Worm (Caenorhabditis elegans) whole organism, L4 larva: ENCODE results near the gene cyn-12.

Experiments used
- F49E8.2 ChIP-seq: sonication (generic microtip); optimal IDR thresholded peaks from 2 replicates; lab custom pipeline; 2016; ENCODE audit warnings: missing compliant biosample characterization, mild to moderate bottlenecking, missing genetic modification characterization, borderline replicate concordance
- attf-4 ChIP-seq: sonication (generic microtip); optimal IDR thresholded peaks from 3 replicates; lab custom pipeline; 2017; ENCODE audit warnings: missing biosample characterization, missing genetic modification characterization
- daf-12 ChIP-seq: fragments of 150-350 bp; optimal IDR thresholded peaks from 2 replicates; lab custom pipeline; 2014; ENCODE audit warnings: missing biosample characterization, missing genetic modification reagents, missing genetic modification characterization
- mxl-3 ChIP-seq: fragments of 200-800 bp; sonication (Bioruptor generic); optimal IDR thresholded peaks from 2 replicates; lab custom pipeline; 2018; ENCODE audit warnings: mild to moderate bottlenecking, missing genetic modification characterization, missing compliant biosample characterization
- unc-62 ChIP-seq, 3 experiments: fragments of 150-350 bp in 1 of 3; sonication (generic microtip); optimal IDR thresholded peaks in 2 of 3; peaks in 1 of 3; 1 replicate in 1 of 3; 2 replicates in 2 of 3; lab custom pipeline; 2014 to 2017; ENCODE audit warnings: missing biosample characterization in 3 of 3, missing genetic modification characterization in 3 of 3, missing genetic modification reagents in 3 of 3, missing genotype in 1 of 3
- zag-1 ChIP-seq: fragments of 150-350 bp; optimal IDR thresholded peaks from 2 replicates; lab custom pipeline; 2014; ENCODE audit warnings: missing biosample characterization, missing genetic modification characterization
- zfp-3 ChIP-seq: fragments of 200-800 bp; sonication (Bioruptor generic); conservative IDR thresholded peaks from 2 replicates; pipeline ENCODE4 v1.3.6; 2022; ENCODE audit warnings: missing genetic modification reagents, missing genetic modification characterization, missing compliant biosample characterization

- no peak for TF ChIP-seq daf-12
- no peak for TF ChIP-seq mxl-3 (GFP tag; lab: Kevin White, UChicago)
- TF ChIP-seq attf-4 (tag; lab: Kevin White, UChicago), result no peak
- TF ChIP-seq F49E8.2, result no peak
- peak in 1 of 2 experiments; percentile 23 for TF ChIP-seq unc-62 (GFP tag; optimal IDR thresholded peaks at IDR 0.05 in 1 of 2; lab: Kevin White, UChicago)
- no peak for TF ChIP-seq unc-62 (tag; optimal IDR thresholded peaks at IDR 0.05; lab: Kevin White, UChicago)
- no peak for TF ChIP-seq zag-1 (tag; lab: Kevin White, UChicago)
- TF ChIP-seq zfp-3 (GFP tag; lab: Robert Waterston, UW), result no peak
These were observed 35.2 kb upstream of the cyn-12 start, which contains the start of gene skr-16 for ce11 chrIV:7167983-7168760.
